Worm (Caenorhabditis elegans): ENCODE data around the gene W02D7.6.

DNA sequence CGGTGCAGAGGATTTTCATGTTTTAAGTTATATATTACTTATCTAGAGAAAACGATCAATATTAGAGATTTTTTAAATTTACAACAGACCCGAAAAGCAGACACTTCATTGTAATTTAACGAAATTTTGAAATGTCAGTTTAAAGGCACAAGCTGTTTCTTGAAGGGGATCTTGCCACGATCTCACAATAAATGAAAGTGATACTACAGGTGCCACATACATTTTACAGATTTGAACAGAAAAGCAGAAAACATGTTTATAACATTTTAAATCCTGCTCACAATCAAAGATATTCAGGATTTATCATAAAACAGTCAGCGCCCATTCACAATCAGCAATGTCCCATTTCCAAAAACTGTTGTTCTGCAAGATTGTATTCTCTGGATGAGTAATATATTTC lies 48.6 kb upstream of the W02D7.6 start:
- TF ChIP-seq him-1 (tag; optimal IDR thresholded peaks at IDR 0.05) (no peak), W03F9.2 (tag; optimal IDR thresholded peaks at IDR 0.05) (no peak), dao-5 (tag; optimal IDR thresholded peaks at IDR 0.05) (no peak)
